Worm (Caenorhabditis elegans): Measurements from ENCODE around the gene esyt-2.

DNA sequence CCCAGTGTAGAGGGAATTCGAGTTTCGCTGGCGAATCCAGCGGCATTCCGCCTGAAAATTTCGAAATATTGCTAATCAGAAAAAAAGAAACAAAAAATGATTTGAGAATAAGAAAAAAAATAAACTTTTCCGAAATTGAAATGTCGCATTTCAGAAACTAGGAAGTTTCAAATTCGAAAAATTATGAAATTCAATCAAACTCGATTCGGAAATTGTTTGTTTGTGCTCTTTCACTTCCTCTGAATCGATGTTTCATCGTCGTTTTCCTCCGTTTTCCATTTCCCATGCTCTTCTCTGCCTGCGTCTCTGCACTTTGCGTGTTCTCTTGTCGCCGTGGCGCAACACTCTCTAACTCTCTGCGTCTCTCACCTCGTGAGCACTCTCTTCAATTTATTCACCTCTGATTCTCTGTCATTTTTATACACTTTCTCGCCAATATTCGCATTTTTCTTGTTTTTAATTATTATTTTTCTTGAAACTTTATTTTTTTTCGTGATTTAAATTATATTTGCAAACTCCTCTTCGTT lies 47.6 kb upstream of the esyt-2 start, which contains the start of gene C18F10.7:
- no peak for TF ChIP-seq nhr-12 (tag; optimal IDR thresholded peaks at IDR 0.05)
- peak; percentile 48 for TF ChIP-seq pha-4 (tag; optimal IDR thresholded peaks at IDR 0.05)
- no peak for TF ChIP-seq mls-2 (tag; optimal IDR thresholded peaks at IDR 0.05)
- TF ChIP-seq ceh-39 (tag; optimal IDR thresholded peaks at IDR 0.05) = no peak
